Worm (Caenorhabditis elegans): Measurements from ENCODE around the gene ins-1.
A peak's percentile ranks its signal among the peaks of the same experiment; 100 is the strongest.

Gene ins-1

DNA sequence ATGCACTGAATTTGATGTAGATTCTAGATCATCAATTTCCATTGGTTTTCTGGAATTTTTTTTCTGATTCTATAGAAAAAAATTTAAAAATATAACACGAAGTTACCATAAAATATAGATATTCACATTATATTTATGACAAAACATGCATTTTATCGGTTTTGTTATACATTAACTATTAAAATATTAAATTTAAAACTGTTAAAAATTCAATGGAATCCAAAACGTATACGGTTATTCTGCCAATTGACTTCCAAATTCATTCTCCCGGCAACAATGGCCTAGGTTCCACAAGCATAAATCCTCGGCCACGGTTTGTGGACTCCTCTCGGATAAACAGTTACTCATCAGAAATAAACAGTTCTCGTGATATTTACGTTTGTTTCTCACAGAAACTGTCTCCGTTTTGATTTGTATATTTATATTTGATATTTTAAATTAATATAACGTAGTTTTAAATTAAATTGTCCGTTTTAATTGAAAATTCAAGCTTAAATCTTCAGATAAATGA, 47.2 kb downstream of the ins-1 start, which contains the start of the genes F01D4.5 and ced-5:
Gene F01D4.5, minus strand, starts transcription at position 51 of the 511 bp plus-strand sequence.
Gene ced-5, plus strand, starts transcription at position 504 of the 511 bp plus-strand sequence.
- TF ChIP-seq hif-1 (tag; optimal IDR thresholded peaks at IDR 0.05), result peak in 1 of 2 experiments; percentile 90
- TF ChIP-seq rbr-2 (tag; optimal IDR thresholded peaks at IDR 0.05), result peak; percentile 55
- peak; percentile 66 for TF ChIP-seq hlh-30 (tag; optimal IDR thresholded peaks at IDR 0.05; ENCODE audit: insufficient read depth)
- TF ChIP-seq pha-4 (GFP tag; IDR thresholded peaks at IDR 0.05), result no peak
- TF ChIP-seq pha-4 (tag; optimal IDR thresholded peaks at IDR 0.05), result peak; percentile 45
- 0 out of 2 replicates have a peak, but pooled peaks have one; percentile 40 for TF ChIP-seq Y48G9A.11 (GFP tag; IDR thresholded peaks at IDR 0.05)
- peak; percentile 60 for TF ChIP-seq hlh-11 (tag; optimal IDR thresholded peaks at IDR 0.05)
- peak; percentile 65 for TF ChIP-seq ztf-7 (tag; optimal IDR thresholded peaks at IDR 0.05)
- TF ChIP-seq unc-130 (GFP tag; optimal IDR thresholded peaks at IDR 0.05), result peak; percentile 87
- TF ChIP-seq lin-38 (GFP tag; IDR thresholded peaks at IDR 0.05), result peak; percentile 62
- no peak for TF ChIP-seq gei-8 (GFP tag; optimal IDR thresholded peaks at IDR 0.05)
- TF ChIP-seq T26A8.4 (GFP tag; IDR thresholded peaks at IDR 0.05), result peak; percentile 21; the same call in 1 of the 2 replicates
- 0 out of 2 replicates have a peak, but pooled peaks have one; percentile 33 for TF ChIP-seq daf-19 (GFP tag; conservative IDR thresholded peaks at IDR 0.05)
- peak; percentile 4 to 24 for TF ChIP-seq daf-16 (GFP tag; optimal IDR thresholded peaks at IDR 0.05)
- peak; percentile 87 for TF ChIP-seq daf-16 (tag; optimal IDR thresholded peaks at IDR 0.05)
- TF ChIP-seq T20F7.1 (GFP tag; optimal IDR thresholded peaks at IDR 0.05), result peak; percentile 73
- TF ChIP-seq nhr-48 (tag; optimal IDR thresholded peaks at IDR 0.05), result peak; percentile 32
- TF ChIP-seq spr-1 (tag; optimal IDR thresholded peaks at IDR 0.05), result peak; percentile 35
- peak; percentile 99 for TF ChIP-seq mes-2 (tag; optimal IDR thresholded peaks at IDR 0.05; ENCODE audit: poor library complexity, severe bottlenecking)
- no peak for TF ChIP-seq spr-3 (GFP tag; optimal IDR thresholded peaks at IDR 0.05)
- TF ChIP-seq nhr-102 (tag; optimal IDR thresholded peaks at IDR 0.05), result peak; percentile 73
- TF ChIP-seq snpc-1.2 (GFP tag; IDR thresholded peaks at IDR 0.05), result 0 out of 2 replicates have a peak, but pooled peaks have one; percentile 59
- peak; percentile 71 for TF ChIP-seq F49E8.2 (tag; optimal IDR thresholded peaks at IDR 0.05; ENCODE audit: borderline replicate concordance)
- no peak for TF ChIP-seq ceh-62 (tag; optimal IDR thresholded peaks at IDR 0.05)
- peak; percentile 75 for TF ChIP-seq madf-9 (GFP tag; conservative IDR thresholded peaks at IDR 0.05)
- TF ChIP-seq duxl-1 (tag; optimal IDR thresholded peaks at IDR 0.05; ENCODE audit: poor library complexity), result peak; percentile 90
- TF ChIP-seq nhr-6 (tag; optimal IDR thresholded peaks at IDR 0.05), result peak; percentile 88
- no peak for TF ChIP-seq sdz-12 (GFP tag; optimal IDR thresholded peaks at IDR 0.05)
- peak; percentile 71 for TF ChIP-seq mep-1 (tag; optimal IDR thresholded peaks at IDR 0.05)
- TF ChIP-seq lsy-2 (tag; optimal IDR thresholded peaks at IDR 0.05), result peak in 1 of 2 experiments; percentile 89
- TF ChIP-seq tra-1 (GFP tag; IDR thresholded peaks at IDR 0.05), result peak; percentile 70
- peak; percentile 30 for TF ChIP-seq mxl-3 (GFP tag; optimal IDR thresholded peaks at IDR 0.05)
- peak; percentile 91 for TF ChIP-seq dmd-9 (GFP tag; IDR thresholded peaks at IDR 0.05)
- TF ChIP-seq F10B5.3 (tag; optimal IDR thresholded peaks at IDR 0.05), result peak; percentile 69
- TF ChIP-seq dmd-6 (GFP tag; IDR thresholded peaks at IDR 0.05), result peak; percentile 78
- TF ChIP-seq nhr-28 (tag; optimal IDR thresholded peaks at IDR 0.05), result peak; percentile 36
- TF ChIP-seq cey-2 (tag; optimal IDR thresholded peaks at IDR 0.05; ENCODE audit: borderline replicate concordance, insufficient read depth), result no peak
- peak; percentile 89 for TF ChIP-seq dve-1 (tag; optimal IDR thresholded peaks at IDR 0.05; ENCODE audit: insufficient read depth)
- TF ChIP-seq ZK337.2 (GFP tag; IDR thresholded peaks at IDR 0.05), result peak; percentile 94
- peak; percentile 28 for TF ChIP-seq F37D6.2 (tag; optimal IDR thresholded peaks at IDR 0.05)
- TF ChIP-seq dpl-1 (GFP tag; optimal IDR thresholded peaks at IDR 0.05), result peak; percentile 85
- peak; percentile 20 for TF ChIP-seq lir-3 (tag; optimal IDR thresholded peaks at IDR 0.05)
- TF ChIP-seq F26F4.8 (GFP tag; conservative IDR thresholded peaks at IDR 0.05), result no peak
- TF ChIP-seq mdt-29 (GFP tag; IDR thresholded peaks at IDR 0.05), result no peak
- TF ChIP-seq fkh-10 (GFP tag; optimal IDR thresholded peaks at IDR 0.05), result peak; percentile 0
- TF ChIP-seq R02D3.7 (tag; optimal IDR thresholded peaks at IDR 0.05), result no peak
- no peak for TF ChIP-seq zfp-3 (GFP tag; conservative IDR thresholded peaks at IDR 0.05)
- TF ChIP-seq lin-13 (GFP tag; optimal IDR thresholded peaks at IDR 0.05), result no peak

All from whole organism, L4 larva.